Fruit fly (Drosophila melanogaster) whole organism, pupa: ENCODE results near the gene CG12483.
A peak's percentile ranks its signal among the peaks of the same experiment; 100 is the strongest.

Experiments
- CG10348 ChIP-seq: fragments of 200-800 bp; sonication (Bioruptor generic); IDR thresholded peaks from 2 replicates; pipeline ENCODE4 v1.3.6; 2022; ENCODE audit warnings: missing biosample characterization, missing genetic modification characterization
- CG12605 ChIP-seq: fragments of 200-800 bp; sonication (Bioruptor generic); IDR thresholded peaks from 2 replicates; pipeline ENCODE4 v1.3.6; 2022; ENCODE audit warnings: missing biosample characterization, missing genetic modification characterization
- CG14655 ChIP-seq: fragments of 200-800 bp; sonication (Bioruptor generic); optimal IDR thresholded peaks from 3 replicates; lab custom pipeline; 2017; ENCODE audit warnings: mild to moderate bottlenecking, missing biosample characterization, missing genetic modification reagents, missing genetic modification characterization
- CG15710 ChIP-seq: fragments of 200-800 bp; sonication (Bioruptor generic); optimal IDR thresholded peaks from 2 replicates; lab custom pipeline; 2018; ENCODE audit warnings: missing biosample characterization, mild to moderate bottlenecking, missing genetic modification characterization, moderate library complexity
- CG32121 ChIP-seq: fragments of 200-800 bp; sonication (Bioruptor generic); IDR thresholded peaks from 2 replicates; pipeline ENCODE4 v1.3.6; 2022; ENCODE audit warnings: missing biosample characterization, missing genetic modification characterization
- CG34367 ChIP-seq: fragments of 200-800 bp; sonication (Bioruptor generic); optimal IDR thresholded peaks from 2 replicates; lab custom pipeline; 2018; ENCODE audit warnings: missing biosample characterization, mild to moderate bottlenecking, missing genetic modification characterization
- CG4496 ChIP-seq: fragments of 200-800 bp; sonication (Bioruptor generic); IDR thresholded peaks from 3 replicates; pipeline ENCODE4 v1.3.6; 2022; ENCODE audit warnings: missing biosample characterization, missing genetic modification characterization
- EcR ChIP-seq: fragments of 200-800 bp; sonication (Bioruptor generic); optimal IDR thresholded peaks from 3 replicates; lab custom pipeline; 2019; ENCODE audit warnings: missing biosample characterization, missing genetic modification characterization, mild to moderate bottlenecking, moderate library complexity, missing genetic modification reagents
- Pif1B ChIP-seq: fragments of 200-800 bp; sonication (Bioruptor generic); optimal IDR thresholded peaks from 3 replicates; lab custom pipeline; 2016; ENCODE audit warnings: missing biosample characterization, missing genetic modification characterization
- Snoo ChIP-seq: fragments of 200-800 bp; sonication (Bioruptor generic); optimal IDR thresholded peaks from 3 replicates; lab custom pipeline; 2017; ENCODE audit warnings: missing biosample characterization, mild to moderate bottlenecking, missing genetic modification characterization, inconsistent platforms
- gl ChIP-seq: fragments of 200-800 bp; sonication (Bioruptor generic); optimal IDR thresholded peaks from 2 replicates; lab custom pipeline; 2018; ENCODE audit warnings: missing biosample characterization, mild to moderate bottlenecking, missing genetic modification characterization
- rn ChIP-seq: fragments of 200-800 bp; sonication (Bioruptor generic); IDR thresholded peaks from 2 replicates; pipeline ENCODE4 v1.3.6; 2022; ENCODE audit warnings: missing biosample characterization, missing genetic modification characterization

- TF ChIP-seq Snoo (tag; lab: Kevin White, UChicago): peak; percentile 91
- TF ChIP-seq EcR (GFP tag; lab: Kevin White, UChicago): peak; percentile 94
- TF ChIP-seq Pif1B (GFP tag; lab: Kevin White, UChicago): no peak
- 0 out of 3 replicates have a peak, but pooled peaks have one; percentile 40 for TF ChIP-seq CG4496 (GFP tag; lab: Robert Waterston, UW)
- no peak for TF ChIP-seq CG32121 (GFP tag; lab: Robert Waterston, UW)
- no peak for TF ChIP-seq rn (GFP tag; lab: Robert Waterston, UW)
- TF ChIP-seq CG10348 (GFP tag; lab: Robert Waterston, UW): no peak
- no peak for TF ChIP-seq CG12605 (GFP tag; lab: Robert Waterston, UW)
- TF ChIP-seq CG14655 (GFP tag; lab: Kevin White, UChicago): no peak
- TF ChIP-seq CG15710 (tag; lab: Kevin White, UChicago): no peak
- peak; percentile 15 for TF ChIP-seq CG34367 (tag; lab: Kevin White, UChicago)
- peak; percentile 39 for TF ChIP-seq gl
These were observed 28.9 kb downstream of the CG12483 start for dm6 chr3L:69310-69709.
